Worm (Caenorhabditis elegans): ENCODE measurements around the gene W01B6.8.

Gene W01B6.8

DNA sequence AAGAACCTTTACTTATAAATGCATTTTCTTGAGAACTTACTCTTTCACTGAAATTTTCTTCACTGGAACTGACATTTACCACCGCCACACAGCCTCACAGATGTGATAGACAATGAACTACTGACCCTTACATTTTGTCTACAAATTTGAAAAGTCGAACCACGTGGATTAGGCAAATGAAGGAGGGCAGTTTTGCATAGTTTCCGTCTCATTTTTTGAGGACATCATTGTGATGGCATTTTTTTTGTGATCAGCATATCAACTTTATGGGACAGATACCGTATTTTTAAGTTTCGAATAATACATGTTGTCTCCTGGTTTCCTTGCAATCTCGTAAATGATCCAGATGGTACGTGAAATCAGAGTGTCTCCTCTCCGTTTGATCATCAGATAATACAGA is 11.6 kb downstream of the W01B6.8 start, which contains the start of gene W01B6.3:
W01B6.3 (minus strand) TSS at position 101 of the 400 bp plus-strand sequence.
- TF ChIP-seq sem-2 (GFP tag; optimal IDR thresholded peaks at IDR 0.05) (no peak), blmp-1 (tag; optimal IDR thresholded peaks at IDR 0.05) (no peak), nhr-76 (tag; optimal IDR thresholded peaks at IDR 0.05) (no peak), ces-1 (GFP tag; optimal IDR thresholded peaks at IDR 0.05) (no peak), nhr-2 (tag; optimal IDR thresholded peaks at IDR 0.05) (no peak), nhr-28 (tag; optimal IDR thresholded peaks at IDR 0.05) (no peak)

DNA sequence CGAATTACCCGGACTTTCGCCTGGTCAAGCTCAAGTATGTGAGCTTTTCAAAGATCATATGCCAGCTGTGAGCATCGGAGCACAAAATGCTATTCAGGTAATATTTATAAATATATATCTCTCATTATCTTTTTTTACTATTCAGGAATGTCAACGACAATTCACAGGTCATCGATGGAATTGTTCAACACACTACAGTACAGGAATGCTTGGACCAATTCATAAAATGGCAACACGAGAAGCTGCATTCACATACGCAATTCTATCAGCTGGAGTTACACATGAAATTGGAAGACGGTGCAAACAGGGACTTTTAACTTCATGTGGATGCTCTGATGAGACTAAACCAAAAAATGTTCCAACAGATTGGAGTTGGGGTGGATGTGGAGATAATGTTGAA is 15.9 kb downstream of the W01B6.8 start:
- TF ChIP-seq sem-2 (GFP tag; optimal IDR thresholded peaks at IDR 0.05) (no peak), pha-4 (tag; optimal IDR thresholded peaks at IDR 0.05) (no peak), mls-2 (tag; optimal IDR thresholded peaks at IDR 0.05) (no peak), nhr-12 (tag; optimal IDR thresholded peaks at IDR 0.05) (no peak), ztf-11 (tag; optimal IDR thresholded peaks at IDR 0.05) (no peak), hlh-1 (tag; optimal IDR thresholded peaks at IDR 0.05) (no peak), M03D4.4 (tag; optimal IDR thresholded peaks at IDR 0.05) (no peak), ceh-83 (GFP tag; optimal IDR thresholded peaks at IDR 0.05) (no peak), unc-62 (GFP tag; optimal IDR thresholded peaks at IDR 0.05) (no peak), drap-1 (GFP tag; optimal IDR thresholded peaks at IDR 0.05) (no peak), mab-5 (tag; optimal IDR thresholded peaks at IDR 0.05) (no peak), elt-1 (tag; optimal IDR thresholded peaks at IDR 0.05; ENCODE audit: borderline replicate concordance, insufficient read depth) (no peak), bed-3 (GFP tag; optimal IDR thresholded peaks at IDR 0.05) (no peak), sptf-1 (tag; optimal IDR thresholded peaks at IDR 0.05) (no peak), nhr-76 (tag; optimal IDR thresholded peaks at IDR 0.05) (no peak), nhr-2 (tag; optimal IDR thresholded peaks at IDR 0.05) (no peak), unc-120 (tag; optimal IDR thresholded peaks at IDR 0.05; ENCODE audit: poor library complexity, severe bottlenecking) (no peak), zip-8 (tag; optimal IDR thresholded peaks at IDR 0.05) (no peak)

DNA sequence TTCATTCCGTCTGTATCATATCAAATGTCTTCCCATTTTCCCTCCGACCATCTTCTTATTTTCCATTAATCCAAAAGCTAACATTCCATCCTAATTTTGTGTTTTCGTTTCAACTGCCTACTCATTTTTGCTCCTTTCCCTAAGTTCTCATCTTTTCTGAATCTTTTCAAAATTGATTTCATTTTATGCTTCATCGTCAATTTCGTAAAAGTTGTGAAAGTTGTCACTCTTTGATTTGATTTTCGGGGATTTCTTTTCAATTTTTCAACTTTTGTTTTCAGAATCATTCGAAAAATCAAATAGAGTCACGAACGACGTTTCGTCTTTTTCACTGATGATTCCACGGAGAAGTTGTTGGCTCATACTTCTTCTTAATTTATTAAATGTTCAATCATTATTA is 16.6 kb downstream of the W01B6.8 start, which contains the start of gene cwn-2:
cwn-2 (plus strand) TSS at position 276 of the 400 bp plus-strand sequence.
- TF ChIP-seq ztf-11 (tag; optimal IDR thresholded peaks at IDR 0.05) (no peak), ces-1 (GFP tag; optimal IDR thresholded peaks at IDR 0.05) (no peak), nhr-76 (tag; optimal IDR thresholded peaks at IDR 0.05) (no peak), ham-2 (GFP tag; optimal IDR thresholded peaks at IDR 0.05) (no peak), unc-120 (tag; optimal IDR thresholded peaks at IDR 0.05; ENCODE audit: poor library complexity, severe bottlenecking) (no peak), unc-39 (tag; optimal IDR thresholded peaks at IDR 0.05) (no peak), ceh-43 (GFP tag; optimal IDR thresholded peaks at IDR 0.05) (no peak), sem-2 (GFP tag; optimal IDR thresholded peaks at IDR 0.05) (no peak)

DNA sequence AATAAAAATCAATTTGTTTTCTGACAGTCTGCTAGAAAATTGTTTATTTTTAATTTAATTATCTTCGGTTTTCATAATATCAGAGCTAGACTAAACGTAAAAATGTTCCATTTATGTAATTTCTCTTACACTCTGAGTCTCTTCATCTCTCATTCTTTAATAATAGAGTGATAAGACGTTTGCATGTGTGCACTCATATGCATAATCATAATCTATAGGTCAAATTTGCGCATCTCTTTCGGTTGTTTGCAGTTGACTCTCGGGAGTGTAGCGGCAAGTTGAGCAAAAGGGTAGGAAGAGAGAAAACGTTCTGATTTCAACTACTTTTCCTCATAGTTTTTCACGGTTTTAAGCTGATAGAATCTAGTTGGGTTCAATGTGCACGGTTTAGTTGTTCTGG is 17.7 kb downstream of the W01B6.8 start:
- TF ChIP-seq unc-39 (tag; optimal IDR thresholded peaks at IDR 0.05) (no peak), ham-2 (GFP tag; optimal IDR thresholded peaks at IDR 0.05) (no peak), unc-120 (tag; optimal IDR thresholded peaks at IDR 0.05; ENCODE audit: poor library complexity, severe bottlenecking) (no peak), sptf-1 (tag; optimal IDR thresholded peaks at IDR 0.05) (no peak), ces-1 (GFP tag; optimal IDR thresholded peaks at IDR 0.05) (no peak), lsy-2 (tag; optimal IDR thresholded peaks at IDR 0.05) (no peak), nhr-76 (tag; optimal IDR thresholded peaks at IDR 0.05) (no peak), nhr-28 (tag; optimal IDR thresholded peaks at IDR 0.05) (no peak), hlh-1 (tag; optimal IDR thresholded peaks at IDR 0.05) (no peak), lin-13 (tag; optimal IDR thresholded peaks at IDR 0.05) (no peak), elt-3 (tag; optimal IDR thresholded peaks at IDR 0.05) (no peak), M03D4.4 (tag; optimal IDR thresholded peaks at IDR 0.05) (no peak), tbx-8 (GFP tag; optimal IDR thresholded peaks at IDR 0.05) (no peak), snpc-4 (tag; optimal IDR thresholded peaks at IDR 0.05) (no peak), blmp-1 (tag; optimal IDR thresholded peaks at IDR 0.05) (no peak), ceh-39 (tag; optimal IDR thresholded peaks at IDR 0.05) (no peak), unc-62 (GFP tag; optimal IDR thresholded peaks at IDR 0.05) (no peak), mep-1 (tag; optimal IDR thresholded peaks at IDR 0.05) (no peak), ztf-11 (tag; optimal IDR thresholded peaks at IDR 0.05) (no peak)

DNA sequence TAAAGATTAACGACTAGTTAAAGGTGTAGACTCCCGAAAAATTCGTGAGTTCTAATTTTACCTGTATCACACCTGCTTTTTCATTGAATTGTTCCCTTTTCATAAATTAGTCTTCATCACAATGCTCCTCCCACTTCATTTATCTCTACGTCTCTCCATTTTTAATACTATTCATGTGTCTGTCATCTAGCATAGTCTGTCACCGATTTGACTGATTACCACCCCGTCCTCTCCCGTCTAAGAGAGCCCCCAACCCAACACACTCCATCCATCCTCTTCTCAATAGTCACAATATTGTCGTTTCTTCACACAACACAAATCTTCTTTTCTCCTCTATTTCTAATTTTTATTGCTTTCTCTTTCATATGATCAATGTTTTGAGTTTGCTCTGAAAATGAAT is 19.0 kb downstream of the W01B6.8 start:
- peak; percentile 98 for TF ChIP-seq unc-62 (GFP tag; optimal IDR thresholded peaks at IDR 0.05)
- TF ChIP-seq bed-3 (GFP tag; optimal IDR thresholded peaks at IDR 0.05): no peak

All from whole organism, mixed stage, embryonic.